Fruit fly (Drosophila melanogaster) whole organism, embryonic: ENCODE measurements around the gene CG8861.

Source experiments
- Ada2b ChIP-seq: fragments of 200-800 bp; sonication (Bioruptor generic); IDR thresholded peaks from 2 replicates; pipeline ENCODE4 v1.3.6; 2022; ENCODE audit warnings: missing biosample characterization, missing genetic modification characterization
- Aef1 ChIP-seq: fragments of 200-800 bp; sonication (Bioruptor generic); IDR thresholded peaks from 3 replicates; pipeline ENCODE4 v1.3.6; 2022; ENCODE audit warnings: missing biosample characterization, missing genetic modification characterization
- CG1024 ChIP-seq: fragments of 200-800 bp; sonication (Bioruptor generic); IDR thresholded peaks from 2 replicates; pipeline ENCODE4 v1.3.6; 2022; ENCODE audit warnings: missing biosample characterization, missing genetic modification characterization
- CG10462 ChIP-seq: fragments of 200-800 bp; sonication (Bioruptor generic); optimal IDR thresholded peaks from 2 replicates; lab custom pipeline; 2016; ENCODE audit warnings: missing biosample characterization, missing genetic modification characterization
- CG11093 ChIP-seq: fragments of 200-800 bp; sonication (Bioruptor generic); IDR thresholded peaks from 3 replicates; pipeline ENCODE4 v1.3.6; 2022; ENCODE audit warnings: missing biosample characterization, missing genetic modification characterization
- CG11456 ChIP-seq: fragments of 200-800 bp; sonication (Bioruptor generic); IDR thresholded peaks from 3 replicates; pipeline ENCODE4 v1.3.6; 2022; ENCODE audit warnings: missing biosample characterization, missing genetic modification characterization
- CG12942 ChIP-seq: fragments of 200-800 bp; sonication (Bioruptor generic); optimal IDR thresholded peaks from 3 replicates; lab custom pipeline; 2016; ENCODE audit warnings: missing biosample characterization, missing genetic modification characterization
- CG13624 ChIP-seq: fragments of 200-800 bp; sonication (Bioruptor generic); optimal IDR thresholded peaks from 2 replicates; lab custom pipeline; 2016; ENCODE audit warnings: missing biosample characterization, missing genetic modification characterization
- CG14014 ChIP-seq: fragments of 200-800 bp; sonication (Bioruptor generic); IDR thresholded peaks from 2 replicates; pipeline ENCODE4 v1.3.6; 2022; ENCODE audit warnings: missing biosample characterization, missing genetic modification characterization
- CG15514 ChIP-seq: fragments of 200-800 bp; sonication (Bioruptor generic); optimal IDR thresholded peaks from 3 replicates; lab custom pipeline; 2017; ENCODE audit warnings: missing biosample characterization, missing genetic modification characterization, mild to moderate bottlenecking, moderate library complexity, missing genetic modification reagents
- CG17829 ChIP-seq: fragments of 200-800 bp; optimal IDR thresholded peaks from 2 replicates; lab custom pipeline; 2019; ENCODE audit warnings: missing biosample characterization, mild to moderate bottlenecking, missing genetic modification characterization, moderate library complexity
- CG18262 ChIP-seq: fragments of 200-800 bp; optimal IDR thresholded peaks from 3 replicates; lab custom pipeline; 2019; ENCODE audit warnings: missing biosample characterization, mild to moderate bottlenecking, missing genetic modification characterization, moderate library complexity
- CG31388 ChIP-seq: fragments of 200-800 bp; sonication (Bioruptor generic); optimal IDR thresholded peaks from 2 replicates; lab custom pipeline; 2016; ENCODE audit warnings: missing biosample characterization, missing genetic modification characterization
- CG3163 ChIP-seq: fragments of 200-800 bp; sonication (Bioruptor generic); optimal IDR thresholded peaks from 3 replicates; lab custom pipeline; 2016; ENCODE audit warnings: missing biosample characterization, missing genetic modification characterization
- CG3281 ChIP-seq: fragments of 200-800 bp; sonication (Bioruptor generic); optimal IDR thresholded peaks from 3 replicates; lab custom pipeline; 2017; ENCODE audit warnings: missing biosample characterization, mild to moderate bottlenecking, missing genetic modification characterization
- CG3407 ChIP-seq: fragments of 200-800 bp; sonication (Bioruptor generic); optimal IDR thresholded peaks from 2 replicates; lab custom pipeline; 2018; ENCODE audit warnings: missing biosample characterization, mild to moderate bottlenecking, missing genetic modification characterization
- CG4820 ChIP-seq: fragments of 200-800 bp; sonication (Bioruptor generic); optimal IDR thresholded peaks from 3 replicates; lab custom pipeline; 2016; ENCODE audit warnings: missing biosample characterization, missing genetic modification characterization
- CG6854 ChIP-seq: fragments of 200-800 bp; sonication (Bioruptor generic); optimal IDR thresholded peaks from 3 replicates; lab custom pipeline; 2017; ENCODE audit warnings: missing biosample characterization, mild to moderate bottlenecking, missing genetic modification characterization
- CG7963 ChIP-seq: fragments of 200-800 bp; sonication (Bioruptor generic); IDR thresholded peaks from 3 replicates; pipeline ENCODE4 v1.3.6; 2022; ENCODE audit warnings: missing biosample characterization, missing genetic modification characterization; ENCODE audit not compliant: partially characterized antibody
- CG8765 ChIP-seq: fragments of 200-800 bp; sonication (Bioruptor generic); IDR thresholded peaks from 2 replicates; pipeline ENCODE4 v1.3.6; 2022; ENCODE audit warnings: missing biosample characterization, missing genetic modification characterization
- CG9215 ChIP-seq: fragments of 200-800 bp; sonication (Bioruptor generic); IDR thresholded peaks from 2 replicates; pipeline ENCODE4 v1.3.6; 2022; ENCODE audit warnings: missing biosample characterization, missing genetic modification characterization
- CG9797 ChIP-seq: fragments of 200-800 bp; sonication (Bioruptor generic); optimal IDR thresholded peaks from 3 replicates; lab custom pipeline; 2018; ENCODE audit warnings: missing biosample characterization, mild to moderate bottlenecking, missing genetic modification characterization
- CkIIα-i1 ChIP-seq: fragments of 200-800 bp; sonication (Bioruptor generic); IDR thresholded peaks from 2 replicates; pipeline ENCODE4 v1.3.6; 2022; ENCODE audit warnings: missing biosample characterization, missing genetic modification characterization
- CrebB ChIP-seq: fragments of 200-800 bp; sonication (Bioruptor generic); optimal IDR thresholded peaks from 3 replicates; lab custom pipeline; 2018; ENCODE audit warnings: missing biosample characterization, mild to moderate bottlenecking, missing genetic modification characterization
- Ets97D ChIP-seq: fragments of 200-800 bp; sonication (Bioruptor generic); optimal IDR thresholded peaks from 3 replicates; lab custom pipeline; 2016; ENCODE audit warnings: missing biosample characterization, missing genetic modification characterization
- Fer3 ChIP-seq: fragments of 200-800 bp; sonication (Bioruptor generic); optimal IDR thresholded peaks from 2 replicates; lab custom pipeline; 2018; ENCODE audit warnings: missing biosample characterization, mild to moderate bottlenecking, missing genetic modification characterization, moderate library complexity
- H2.0 ChIP-seq: fragments of 200-800 bp; sonication (Bioruptor generic); IDR thresholded peaks from 2 replicates; pipeline ENCODE4 v1.3.6; 2022; ENCODE audit warnings: missing biosample characterization, missing genetic modification characterization
- HLH4C ChIP-seq: fragments of 200-800 bp; sonication (Bioruptor generic); IDR thresholded peaks from 3 replicates; pipeline ENCODE4 v1.3.6; 2022; ENCODE audit warnings: missing biosample characterization, missing genetic modification characterization; ENCODE audit not compliant: partially characterized antibody
- HLHmδ ChIP-seq: fragments of 200-800 bp; sonication (Bioruptor generic); optimal IDR thresholded peaks from 2 replicates; lab custom pipeline; 2018; ENCODE audit warnings: missing biosample characterization, mild to moderate bottlenecking, missing genetic modification characterization, moderate library complexity
- Hand ChIP-seq: fragments of 200-800 bp; sonication (Bioruptor generic); optimal IDR thresholded peaks from 2 replicates; lab custom pipeline; 2017; ENCODE audit warnings: mild to moderate bottlenecking, missing biosample characterization, missing genetic modification reagents, missing genetic modification characterization
- Max ChIP-seq: fragments of 200-800 bp; sonication (Bioruptor generic); optimal IDR thresholded peaks from 2 replicates; lab custom pipeline; 2016; ENCODE audit warnings: missing biosample characterization, mild to moderate bottlenecking, missing genetic modification characterization
- NC2α ChIP-seq: fragments of 200-800 bp; sonication (Bioruptor generic); optimal IDR thresholded peaks from 2 replicates; lab custom pipeline; 2016; ENCODE audit warnings: missing biosample characterization, missing genetic modification characterization
- Nf-YC ChIP-seq: fragments of 200-800 bp; optimal IDR thresholded peaks from 3 replicates; lab custom pipeline; 2019; ENCODE audit warnings: missing biosample characterization, mild to moderate bottlenecking, missing genetic modification characterization, moderate library complexity
- Oaz ChIP-seq: fragments of 200-800 bp; sonication (Bioruptor generic); IDR thresholded peaks from 2 replicates; pipeline ENCODE4 v1.3.6; 2022; ENCODE audit warnings: missing biosample characterization, missing genetic modification characterization
- PHDP ChIP-seq: fragments of 200-800 bp; sonication (Bioruptor generic); optimal IDR thresholded peaks from 3 replicates; lab custom pipeline; 2018; ENCODE audit warnings: missing biosample characterization, mild to moderate bottlenecking, missing genetic modification characterization, moderate library complexity
- TFAM ChIP-seq: fragments of 200-800 bp; sonication (Bioruptor generic); optimal IDR thresholded peaks from 2 replicates; lab custom pipeline; 2017; ENCODE audit warnings: missing biosample characterization, missing genetic modification characterization, inconsistent platforms
- Tbp ChIP-seq: fragments of >200 bp; optimal IDR thresholded peaks from 2 replicates; lab custom pipeline; 2018; ENCODE audit warnings: missing biosample characterization, missing genetic modification characterization
- ase ChIP-seq: fragments of 200-800 bp; sonication (Bioruptor generic); IDR thresholded peaks from 3 replicates; pipeline ENCODE4 v1.3.6; 2022; ENCODE audit warnings: missing biosample characterization, missing genetic modification characterization
- cas ChIP-seq: fragments of 200-800 bp; sonication (Bioruptor generic); IDR thresholded peaks from 2 replicates; pipeline ENCODE4 v1.3.6; 2022; ENCODE audit warnings: missing biosample characterization, missing genetic modification characterization
- cg ChIP-seq: fragments of 200-800 bp; sonication (Bioruptor generic); optimal IDR thresholded peaks from 3 replicates; lab custom pipeline; 2019; ENCODE audit warnings: missing biosample characterization, mild to moderate bottlenecking, missing genetic modification characterization, moderate library complexity
- dm ChIP-seq: fragments of 200-800 bp; sonication (Bioruptor generic); optimal IDR thresholded peaks from 3 replicates; lab custom pipeline; 2016; ENCODE audit warnings: missing biosample characterization, missing genetic modification characterization
- ems ChIP-seq: fragments of 200-800 bp; sonication (Bioruptor generic); optimal IDR thresholded peaks from 3 replicates; lab custom pipeline; 2016; ENCODE audit warnings: missing biosample characterization, missing genetic modification characterization
- esg ChIP-seq: fragments of 200-800 bp; sonication (Bioruptor generic); conservative IDR thresholded peaks from 2 replicates; pipeline ENCODE4 v1.3.6; 2022; ENCODE audit warnings: missing biosample characterization, missing genetic modification characterization
- eve ChIP-seq, 2 experiments: fragments of >200 bp; optimal IDR thresholded peaks; 2 replicates each; lab custom pipeline; 2017; ENCODE audit warnings: missing biosample characterization in 2 of 2, missing genetic modification characterization in 2 of 2
- gsb-n ChIP-seq: fragments of 200-800 bp; sonication (Bioruptor generic); optimal IDR thresholded peaks from 3 replicates; lab custom pipeline; 2018; ENCODE audit warnings: missing biosample characterization, mild to moderate bottlenecking, missing genetic modification characterization
- nmo ChIP-seq: fragments of 200-800 bp; sonication (Bioruptor generic); optimal IDR thresholded peaks from 2 replicates; lab custom pipeline; 2018; ENCODE audit warnings: missing biosample characterization, mild to moderate bottlenecking, missing genetic modification characterization, moderate library complexity
- peb ChIP-seq: fragments of 200-800 bp; sonication (Bioruptor generic); IDR thresholded peaks from 2 replicates; pipeline ENCODE4 v1.3.6; 2022; ENCODE audit warnings: missing biosample characterization, missing genetic modification characterization
- phol ChIP-seq: fragments of 200-800 bp; sonication (Bioruptor generic); optimal IDR thresholded peaks from 3 replicates; lab custom pipeline; 2018; ENCODE audit warnings: missing biosample characterization, mild to moderate bottlenecking, missing genetic modification characterization, moderate library complexity
- rib ChIP-seq: fragments of 200-800 bp; sonication (Bioruptor generic); IDR thresholded peaks from 2 replicates; pipeline ENCODE4 v1.3.6; 2022; ENCODE audit warnings: missing biosample characterization, missing genetic modification characterization
- salm ChIP-seq: fragments of 200-800 bp; sonication (Bioruptor generic); optimal IDR thresholded peaks from 2 replicates; lab custom pipeline; 2018; ENCODE audit warnings: missing biosample characterization, mild to moderate bottlenecking, missing genetic modification characterization
- scrt ChIP-seq: fragments of 200-800 bp; sonication (Bioruptor generic); optimal IDR thresholded peaks from 2 replicates; lab custom pipeline; 2018; ENCODE audit warnings: missing biosample characterization, mild to moderate bottlenecking, missing genetic modification characterization, moderate library complexity
- tap ChIP-seq: fragments of 200-800 bp; optimal IDR thresholded peaks from 3 replicates; lab custom pipeline; 2019; ENCODE audit warnings: missing biosample characterization, mild to moderate bottlenecking, missing genetic modification characterization, moderate library complexity

The CG8861 gene

dm6 chr3R:9353276-9353652 is 25.0 kb upstream of the CG8861 start (continued):
- peak; percentile 78 for TF ChIP-seq Max (GFP tag; lab: Kevin White, UChicago)
- TF ChIP-seq Oaz: no peak
- TF ChIP-seq CG13624 (GFP tag; lab: Kevin White, UChicago): peak; percentile 6
- TF ChIP-seq CG9797 (GFP tag; lab: Kevin White, UChicago): no peak
- TF ChIP-seq CG8765 (GFP tag; lab: Robert Waterston, UW): no peak
- TF ChIP-seq CrebB (tag; lab: Kevin White, UChicago): no peak
- TF ChIP-seq cas: no peak
- peak; percentile 69 for TF ChIP-seq CG15514
- TF ChIP-seq NC2α (GFP tag; lab: Kevin White, UChicago): no peak
- no peak for TF ChIP-seq Aef1 (GFP tag; lab: Robert Waterston, UW)
- no peak for TF ChIP-seq HLH4C (GFP tag; lab: Robert Waterston, UW)
- no peak for TF ChIP-seq ase
- no peak for TF ChIP-seq CG11456
- TF ChIP-seq Hand (GFP tag; lab: Kevin White, UChicago): peak; percentile 55
- no peak for TF ChIP-seq CG3163
- peak in 1 of 2 experiments; percentile 91 for TF ChIP-seq eve (GFP tag; optimal IDR thresholded peaks at IDR 0.05; lab: Kevin White, UChicago)
- TF ChIP-seq scrt (GFP tag; lab: Kevin White, UChicago): peak; percentile 86
- TF ChIP-seq PHDP (tag; lab: Kevin White, UChicago): peak; percentile 92
- TF ChIP-seq nmo (GFP tag; lab: Kevin White, UChicago): peak; percentile 93
- peak; percentile 74 for TF ChIP-seq CG4820 (GFP tag; lab: Kevin White, UChicago)
- TF ChIP-seq dm (GFP tag; lab: Kevin White, UChicago): no peak
- TF ChIP-seq ems (GFP tag; lab: Kevin White, UChicago): peak; percentile 67
- TF ChIP-seq CG10462 (GFP tag; lab: Kevin White, UChicago): peak; percentile 80
- TF ChIP-seq H2.0 (GFP tag; lab: Robert Waterston, UW): no peak
- TF ChIP-seq CG7963 (GFP tag; lab: Robert Waterston, UW): no peak
- TF ChIP-seq CG12942 (GFP tag; lab: Kevin White, UChicago): peak; percentile 78
- TF ChIP-seq CG1024 (GFP tag; lab: Robert Waterston, UW): no peak
- TF ChIP-seq cg (GFP tag; lab: Kevin White, UChicago): no peak
- no peak for TF ChIP-seq Ets97D (GFP tag; lab: Kevin White, UChicago)
- peak; percentile 85 for TF ChIP-seq Fer3
- no peak for TF ChIP-seq HLHmδ (GFP tag; lab: Kevin White, UChicago)
- TF ChIP-seq CG3281: peak; percentile 86
- no peak for TF ChIP-seq Ada2b (GFP tag; lab: Robert Waterston, UW)
- TF ChIP-seq Tbp (GFP tag; lab: Kevin White, UChicago): no peak
- peak; percentile 85 for TF ChIP-seq salm
- no peak for TF ChIP-seq peb (GFP tag; lab: Robert Waterston, UW)
- TF ChIP-seq esg (GFP tag; lab: Robert Waterston, UW): no peak
- no peak for TF ChIP-seq rib (GFP tag; lab: Robert Waterston, UW)
- TF ChIP-seq CG6854: peak; percentile 89
- TF ChIP-seq CG9215: no peak
- TF ChIP-seq CG31388 (GFP tag; lab: Kevin White, UChicago): peak; percentile 44
- peak; percentile 92 for TF ChIP-seq tap (tag; lab: Kevin White, UChicago)
- TF ChIP-seq CG11093: peak; percentile 64; the same call in 2 of the 3 replicates
- TF ChIP-seq CkIIα-i1 (GFP tag; lab: Robert Waterston, UW): no peak
- TF ChIP-seq CG14014: no peak
- peak; percentile 92 for TF ChIP-seq phol (tag; lab: Kevin White, UChicago)
- TF ChIP-seq TFAM (GFP tag; lab: Kevin White, UChicago): no peak
- peak; percentile 93 for TF ChIP-seq CG17829 (tag; lab: Kevin White, UChicago)
- peak; percentile 78 for TF ChIP-seq Nf-YC (tag; lab: Kevin White, UChicago)
- TF ChIP-seq gsb-n (tag; lab: Kevin White, UChicago): peak; percentile 89
- TF ChIP-seq CG3407 (GFP tag; lab: Kevin White, UChicago): peak; percentile 84
- TF ChIP-seq CG18262 (tag; lab: Kevin White, UChicago): peak; percentile 95
